Worm (Caenorhabditis elegans) whole organism, mixed stage, embryonic: Measurements from ENCODE around the gene C27D6.1.
A peak's percentile ranks its signal among the peaks of the same experiment; 100 is the strongest.

Experiments used
- ces-1 ChIP-seq: fragments of 150-350 bp; optimal IDR thresholded peaks from 2 replicates; lab custom pipeline; 2014; ENCODE audit warnings: missing biosample characterization, missing genetic modification reagents, missing genetic modification characterization
- hlh-1 ChIP-seq: fragments of 150-350 bp; optimal IDR thresholded peaks from 2 replicates; lab custom pipeline; 2014; ENCODE audit warnings: missing biosample characterization, missing genetic modification reagents, missing genetic modification characterization
- nhr-237 ChIP-seq: fragments of 150-350 bp; optimal IDR thresholded peaks from 2 replicates; lab custom pipeline; 2014; ENCODE audit warnings: missing biosample characterization, missing genetic modification characterization
- nhr-76 ChIP-seq: sonication (generic microtip); optimal IDR thresholded peaks from 2 replicates; lab custom pipeline; 2017; ENCODE audit warnings: missing biosample characterization, missing genetic modification characterization
- pha-4 ChIP-seq: fragments of 150-350 bp; optimal IDR thresholded peaks from 2 replicates; lab custom pipeline; 2018; ENCODE audit warnings: missing biosample characterization, missing genetic modification reagents, missing genetic modification characterization
- unc-39 ChIP-seq: fragments of 150-350 bp; optimal IDR thresholded peaks from 2 replicates; lab custom pipeline; 2014; ENCODE audit warnings: missing biosample characterization, missing genetic modification characterization
- ztf-11 ChIP-seq: fragments of 150-350 bp; optimal IDR thresholded peaks from 2 replicates; lab custom pipeline; 2014; ENCODE audit warnings: missing biosample characterization, missing genetic modification characterization

- no peak for TF ChIP-seq nhr-237 (tag; lab: Kevin White, UChicago)
- peak; percentile 71 for TF ChIP-seq ces-1 (GFP tag; lab: Kevin White, UChicago)
- no peak for TF ChIP-seq nhr-76 (tag; lab: Kevin White, UChicago)
- TF ChIP-seq pha-4 (tag; lab: Kevin White, UChicago): no peak
- TF ChIP-seq hlh-1 (tag; lab: Kevin White, UChicago): peak; percentile 40
- TF ChIP-seq ztf-11 (tag; lab: Kevin White, UChicago): peak; percentile 34
- TF ChIP-seq unc-39 (tag; lab: Kevin White, UChicago): no peak
These were observed 8.9 kb downstream of the C27D6.1 start for ce11 chrII:5181497-5181896.
